Worm (Caenorhabditis elegans): ENCODE measurements around the gene nhr-99.

Gene nhr-99

DNA sequence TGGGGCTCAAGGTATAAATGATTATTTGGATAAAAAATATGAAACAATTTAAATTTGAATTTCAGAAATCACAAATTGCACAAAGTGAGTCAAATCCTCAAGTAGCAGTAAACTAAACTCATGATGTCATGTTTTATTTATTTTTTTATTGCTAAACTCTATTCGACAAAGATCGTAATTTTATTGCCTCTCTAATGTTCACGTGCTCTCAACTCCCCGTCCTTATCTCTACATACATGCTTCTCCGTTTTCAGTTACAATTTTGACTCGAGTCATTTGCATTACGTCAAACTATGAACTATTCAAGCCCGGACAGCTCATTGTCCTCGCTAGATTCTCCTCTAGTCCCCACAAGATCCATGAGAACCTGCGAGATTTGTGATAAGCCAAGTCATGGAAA, at the start of gene nhr-99:
TSS of gene nhr-99 (plus strand) at position 263 of the 400 bp plus-strand sequence.
- no peak for TF ChIP-seq nhr-237 (tag; optimal IDR thresholded peaks at IDR 0.05)
- TF ChIP-seq blmp-1 (tag; optimal IDR thresholded peaks at IDR 0.05), result no peak
- TF ChIP-seq flh-1 (GFP tag; optimal IDR thresholded peaks at IDR 0.05), result no peak
- TF ChIP-seq sem-2 (GFP tag; optimal IDR thresholded peaks at IDR 0.05), result no peak
- no peak for TF ChIP-seq tbx-8 (GFP tag; optimal IDR thresholded peaks at IDR 0.05)
- no peak for TF ChIP-seq ham-2 (GFP tag; optimal IDR thresholded peaks at IDR 0.05)
- TF ChIP-seq hlh-1 (tag; optimal IDR thresholded peaks at IDR 0.05), result no peak
- TF ChIP-seq lin-32 (GFP tag; optimal IDR thresholded peaks at IDR 0.05), result no peak
- TF ChIP-seq unc-120 (tag; optimal IDR thresholded peaks at IDR 0.05; ENCODE audit: poor library complexity, severe bottlenecking), result no peak
- TF ChIP-seq pha-4 (tag; optimal IDR thresholded peaks at IDR 0.05), result no peak
- TF ChIP-seq bed-3 (GFP tag; optimal IDR thresholded peaks at IDR 0.05), result no peak
- no peak for TF ChIP-seq ceh-43 (GFP tag; optimal IDR thresholded peaks at IDR 0.05)
- TF ChIP-seq snpc-4 (tag; optimal IDR thresholded peaks at IDR 0.05), result no peak
- TF ChIP-seq ceh-83 (GFP tag; optimal IDR thresholded peaks at IDR 0.05), result no peak
- no peak for TF ChIP-seq zip-8 (tag; optimal IDR thresholded peaks at IDR 0.05)
- TF ChIP-seq nhr-2 (tag; optimal IDR thresholded peaks at IDR 0.05), result no peak
- no peak for TF ChIP-seq ztf-11 (tag; optimal IDR thresholded peaks at IDR 0.05)
- no peak for TF ChIP-seq nhr-28 (tag; optimal IDR thresholded peaks at IDR 0.05)
- no peak for TF ChIP-seq mep-1 (tag; optimal IDR thresholded peaks at IDR 0.05)
- TF ChIP-seq elt-1 (tag; optimal IDR thresholded peaks at IDR 0.05; ENCODE audit: borderline replicate concordance, insufficient read depth), result no peak

DNA sequence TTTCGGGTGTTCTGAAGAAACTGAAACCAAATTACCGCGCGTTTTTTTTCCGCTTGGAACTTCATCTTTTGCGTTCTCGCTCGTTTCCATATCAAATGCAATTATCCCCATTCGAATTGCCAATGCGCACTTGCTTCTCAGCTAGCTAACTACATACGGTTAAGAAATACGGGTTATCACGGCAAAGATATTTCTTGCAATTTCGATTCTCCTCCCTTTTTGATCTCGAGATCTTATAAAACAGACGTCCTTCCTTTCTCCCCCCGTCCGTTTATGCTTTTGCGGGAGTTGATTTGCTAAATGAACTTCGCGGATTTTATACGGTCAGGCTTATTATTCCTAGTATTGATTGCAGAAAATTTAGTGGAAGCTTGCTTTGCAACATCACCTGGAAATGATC, 45.7 kb upstream of the nhr-99 start, which contains the start of gene B0554.4:
TSS of gene B0554.4 (plus strand) at position 301 of the 400 bp plus-strand sequence.
- TF ChIP-seq unc-39 (tag; optimal IDR thresholded peaks at IDR 0.05) (no peak), ceh-83 (GFP tag; optimal IDR thresholded peaks at IDR 0.05) (no peak), nhr-237 (tag; optimal IDR thresholded peaks at IDR 0.05) (no peak), zip-8 (tag; optimal IDR thresholded peaks at IDR 0.05) (no peak), ceh-43 (GFP tag; optimal IDR thresholded peaks at IDR 0.05) (no peak), sptf-1 (tag; optimal IDR thresholded peaks at IDR 0.05) (no peak), drap-1 (GFP tag; optimal IDR thresholded peaks at IDR 0.05) (no peak), nhr-12 (tag; optimal IDR thresholded peaks at IDR 0.05) (no peak), flh-1 (GFP tag; optimal IDR thresholded peaks at IDR 0.05) (no peak), ztf-11 (tag; optimal IDR thresholded peaks at IDR 0.05) (no peak), pha-4 (tag; optimal IDR thresholded peaks at IDR 0.05) (no peak), blmp-1 (tag; optimal IDR thresholded peaks at IDR 0.05) (no peak), M03D4.4 (tag; optimal IDR thresholded peaks at IDR 0.05) (no peak), hlh-1 (tag; optimal IDR thresholded peaks at IDR 0.05) (no peak), bed-3 (GFP tag; optimal IDR thresholded peaks at IDR 0.05) (no peak), snpc-4 (tag; optimal IDR thresholded peaks at IDR 0.05) (no peak), lin-13 (tag; optimal IDR thresholded peaks at IDR 0.05) (no peak), lin-32 (GFP tag; optimal IDR thresholded peaks at IDR 0.05) (no peak), ham-2 (GFP tag; optimal IDR thresholded peaks at IDR 0.05) (no peak), nhr-2 (tag; optimal IDR thresholded peaks at IDR 0.05) (no peak)

DNA sequence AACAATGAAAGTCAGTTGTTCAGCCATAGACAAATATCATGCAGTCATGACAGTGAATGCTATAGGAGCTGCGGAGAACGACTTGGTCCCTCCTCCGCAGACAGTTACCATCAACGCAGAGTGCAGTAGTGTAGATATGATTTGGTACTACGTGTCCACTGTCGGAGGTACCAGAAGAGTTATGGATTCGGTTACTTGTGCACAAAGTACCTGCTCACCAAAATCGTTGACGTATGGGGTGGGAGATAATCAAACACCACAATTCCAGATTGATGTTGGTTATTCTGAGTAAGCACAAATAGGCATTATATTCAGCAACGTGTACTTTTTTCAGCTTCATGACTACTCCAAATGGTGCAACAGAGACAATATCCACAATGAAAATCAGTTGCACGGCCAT, 41.6 kb upstream of the nhr-99 start:
- no peak for TF ChIP-seq ceh-83 (GFP tag; optimal IDR thresholded peaks at IDR 0.05)
- TF ChIP-seq mep-1 (tag; optimal IDR thresholded peaks at IDR 0.05), result no peak

DNA sequence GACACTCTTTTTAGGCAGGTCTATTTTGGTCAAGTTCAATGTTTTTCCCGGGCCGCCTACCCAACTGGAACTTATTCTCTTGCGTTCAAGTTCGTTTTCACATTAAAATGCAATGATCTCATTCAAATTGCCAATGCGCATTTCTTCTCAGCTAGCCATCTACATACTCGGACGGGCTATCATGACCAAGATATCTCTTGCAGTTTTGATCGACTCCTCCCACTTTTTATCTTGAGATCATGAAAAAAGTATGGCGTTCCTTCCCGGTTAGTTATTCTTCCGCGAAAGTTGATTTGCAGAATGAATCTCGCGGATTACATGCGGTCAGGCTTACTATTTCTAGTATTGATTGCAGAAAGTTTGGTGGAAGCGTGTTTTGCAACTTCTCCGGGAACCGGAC, 40.7 kb upstream of the nhr-99 start, which contains the start of gene B0554.2:
TSS of gene B0554.2 (plus strand) at position 301 of the 400 bp plus-strand sequence.
- TF ChIP-seq snpc-4 (tag; optimal IDR thresholded peaks at IDR 0.05), result no peak
- TF ChIP-seq elt-3 (tag; optimal IDR thresholded peaks at IDR 0.05), result no peak
- no peak for TF ChIP-seq nhr-2 (tag; optimal IDR thresholded peaks at IDR 0.05)
- no peak for TF ChIP-seq unc-62 (GFP tag; optimal IDR thresholded peaks at IDR 0.05)
- no peak for TF ChIP-seq ceh-39 (tag; optimal IDR thresholded peaks at IDR 0.05)
- TF ChIP-seq mep-1 (tag; optimal IDR thresholded peaks at IDR 0.05), result no peak
- no peak for TF ChIP-seq nhr-12 (tag; optimal IDR thresholded peaks at IDR 0.05)
- no peak for TF ChIP-seq mls-2 (tag; optimal IDR thresholded peaks at IDR 0.05)
- no peak for TF ChIP-seq ceh-83 (GFP tag; optimal IDR thresholded peaks at IDR 0.05)

DNA sequence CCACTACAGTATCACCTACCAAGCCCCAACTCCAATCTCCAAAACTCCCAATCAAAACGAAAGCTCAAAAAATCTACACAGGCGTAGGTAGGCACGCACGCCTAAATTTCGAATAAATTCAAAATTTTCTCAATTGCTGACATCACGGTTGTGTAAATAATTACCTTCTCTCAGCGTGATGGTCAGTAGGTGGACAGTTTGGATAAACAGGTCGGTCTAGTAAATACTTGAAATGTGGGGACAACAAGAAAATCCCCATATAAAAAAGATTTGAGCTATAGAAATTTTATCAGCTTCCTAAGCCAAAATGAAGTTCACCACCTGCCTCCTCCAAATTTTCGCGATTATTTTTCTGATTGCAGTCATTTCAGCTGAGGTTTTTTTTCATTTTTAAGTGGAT, 36.5 kb upstream of the nhr-99 start, which contains the start of gene B0554.1:
TSS of gene B0554.1 (plus strand) at position 301 of the 400 bp plus-strand sequence.
- no peak for TF ChIP-seq tbx-8 (GFP tag; optimal IDR thresholded peaks at IDR 0.05)
- no peak for TF ChIP-seq nhr-76 (tag; optimal IDR thresholded peaks at IDR 0.05)
- TF ChIP-seq nhr-237 (tag; optimal IDR thresholded peaks at IDR 0.05), result no peak
- no peak for TF ChIP-seq ztf-11 (tag; optimal IDR thresholded peaks at IDR 0.05)
- no peak for TF ChIP-seq sptf-1 (tag; optimal IDR thresholded peaks at IDR 0.05)
- no peak for TF ChIP-seq snpc-4 (tag; optimal IDR thresholded peaks at IDR 0.05)
- no peak for TF ChIP-seq pha-4 (tag; optimal IDR thresholded peaks at IDR 0.05)
- TF ChIP-seq blmp-1 (tag; optimal IDR thresholded peaks at IDR 0.05), result no peak
- no peak for TF ChIP-seq sem-2 (GFP tag; optimal IDR thresholded peaks at IDR 0.05)
- no peak for TF ChIP-seq cnd-1 (tag; optimal IDR thresholded peaks at IDR 0.05)
- TF ChIP-seq mls-2 (tag; optimal IDR thresholded peaks at IDR 0.05), result no peak
- TF ChIP-seq drap-1 (GFP tag; optimal IDR thresholded peaks at IDR 0.05), result no peak

Data from whole organism, mixed stage, embryonic.